Fruit fly (Drosophila melanogaster) whole organism, wandering third instar larva: ENCODE measurements around the gene Oatp33Ea.

Source experiments
- Mio ChIP-seq: sonication (Bioruptor generic); optimal IDR thresholded peaks from 2 replicates; lab custom pipeline; 2016; ENCODE audit warnings: missing biosample characterization, missing genetic modification characterization
- Myc ChIP-seq: fragments of >200 bp; optimal IDR thresholded peaks from 2 replicates; lab custom pipeline; 2017

DNA sequence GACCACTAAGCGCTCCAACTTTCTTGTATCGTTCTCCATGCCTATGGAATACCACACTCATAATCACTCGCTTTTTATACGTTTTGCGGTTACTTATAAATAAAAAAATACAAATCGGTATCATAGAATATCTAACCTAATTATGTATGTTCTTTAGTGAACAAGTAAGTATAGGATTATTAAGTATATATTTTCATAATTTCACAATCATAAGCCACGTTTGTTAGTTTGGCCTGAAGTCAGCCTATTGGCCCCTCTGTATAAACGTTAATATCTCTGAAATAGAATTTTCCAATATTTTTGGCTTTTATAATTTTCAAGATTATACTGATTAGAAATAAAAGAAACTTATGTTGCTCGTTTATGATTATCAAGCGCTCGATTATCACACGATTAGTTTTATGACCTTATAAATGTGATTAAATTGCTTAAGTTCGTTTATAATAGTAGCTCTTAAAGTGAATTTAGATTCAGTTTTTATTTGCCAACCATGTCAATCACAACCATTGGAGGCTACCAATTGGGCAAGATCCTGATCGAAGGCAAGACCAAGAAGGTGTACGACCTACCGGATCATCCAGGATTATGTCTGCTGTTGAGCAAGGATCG lies 7.6 kb upstream of the Oatp33Ea start, which contains the start of gene CG5418:
- TF ChIP-seq Myc (lab: Kevin White, UChicago) (no peak), Mio (GFP tag; lab: Kevin White, UChicago) (no peak)
